Worm (Caenorhabditis elegans): ENCODE results near the gene srz-95.

DNA sequence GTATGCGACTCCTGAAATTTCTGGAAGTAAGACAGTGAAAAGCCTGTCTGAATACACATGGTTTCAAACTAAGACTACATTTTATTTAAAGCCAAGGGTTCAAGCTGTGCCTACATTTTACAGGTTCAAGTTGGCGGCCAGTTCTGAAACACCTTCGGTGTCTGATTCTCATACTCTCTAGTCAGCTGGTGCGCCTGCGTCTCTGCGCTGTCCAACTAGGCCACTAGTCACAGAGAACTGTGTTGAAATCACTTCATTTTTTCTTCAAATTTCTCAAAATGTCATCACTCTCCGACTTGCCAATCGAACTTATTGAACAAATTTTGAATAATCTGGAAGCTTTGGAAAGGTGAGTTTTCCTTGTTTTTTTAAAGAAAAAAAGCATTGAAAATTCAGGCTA lies 25.2 kb upstream of the srz-95 start, which contains the start of gene fbxa-90:
- TF ChIP-seq tra-4 (tag; optimal IDR thresholded peaks at IDR 0.05) (no peak), tbx-37 (GFP tag; conservative IDR thresholded peaks at IDR 0.05) (no peak), ama-1 (optimal IDR thresholded peaks at IDR 0.05) (no peak), hmbx-1 (tag; optimal IDR thresholded peaks at IDR 0.05) (no peak), tbx-11 (GFP tag; IDR thresholded peaks at IDR 0.05) (no peak), ceh-36 (tag; optimal IDR thresholded peaks at IDR 0.05) (no peak)

All from whole organism, early embryonic.